Worm (Caenorhabditis elegans): ENCODE results near the gene hxk-3.

DNA sequence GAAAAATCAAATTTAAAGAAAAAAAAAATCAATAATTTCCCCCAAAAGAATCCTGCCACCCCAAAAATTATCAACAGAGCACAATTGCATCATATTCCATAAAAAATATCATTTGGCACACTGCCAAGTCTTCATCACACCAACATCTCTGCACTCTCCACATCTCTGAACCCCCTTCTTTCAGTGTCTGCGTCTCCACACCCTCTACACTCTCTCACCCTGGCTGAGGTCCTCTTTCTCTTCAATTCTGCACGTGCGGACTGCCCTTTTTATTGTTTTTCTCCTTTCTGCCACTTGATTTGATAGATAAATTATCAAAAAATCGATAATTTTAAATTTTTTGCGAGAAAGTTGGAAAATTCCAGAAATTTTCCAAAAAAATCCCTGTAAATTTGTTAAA is at the start of gene hxk-3:
- TF ChIP-seq lin-35 (GFP tag; optimal IDR thresholded peaks at IDR 0.05) = no peak
- peak; percentile 51 for TF ChIP-seq dox-1 (GFP tag; IDR thresholded peaks at IDR 0.05)
- TF ChIP-seq ztf-22 (GFP tag; optimal IDR thresholded peaks at IDR 0.05) = no peak
- TF ChIP-seq snpc-4 (GFP tag; optimal IDR thresholded peaks at IDR 0.05) = no peak
- TF ChIP-seq snpc-4 (tag; optimal IDR thresholded peaks at IDR 0.05) = peak in 1 of 4 experiments; percentile 24
- no peak for TF ChIP-seq him-1 (tag; optimal IDR thresholded peaks at IDR 0.05)
- TF ChIP-seq F10E7.11 (tag; optimal IDR thresholded peaks at IDR 0.05) = no peak
- TF ChIP-seq ztf-3 (GFP tag; optimal IDR thresholded peaks at IDR 0.05) = no peak
- no peak for TF ChIP-seq efl-1 (GFP tag; optimal IDR thresholded peaks at IDR 0.05)
- no peak for TF ChIP-seq pbrm-1 (GFP tag; IDR thresholded peaks at IDR 0.05)
- no peak for TF ChIP-seq cebp-2 (GFP tag; IDR thresholded peaks at IDR 0.05)

Measured in whole organism, young adult.